Fruit fly (Drosophila melanogaster): Measurements from ENCODE around the gene CG43999.

CG43999 gene

DNA sequence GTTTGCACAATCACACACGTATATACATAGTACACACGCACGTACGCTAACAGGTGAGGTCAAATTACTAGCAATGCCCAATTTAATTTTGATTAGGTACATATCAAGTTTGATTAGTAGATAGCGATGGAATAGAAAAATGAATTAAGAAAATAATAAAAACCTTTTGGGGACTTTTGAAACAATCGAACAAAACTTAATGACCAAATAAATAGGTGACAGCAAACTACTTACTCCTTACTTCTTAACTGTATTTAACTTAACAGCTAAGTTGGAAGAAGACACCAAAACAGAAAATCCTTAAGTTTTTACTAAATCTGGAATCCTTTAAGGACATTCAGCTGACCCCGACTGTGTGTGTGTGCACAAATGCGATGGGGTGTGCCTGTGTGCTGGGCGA, 26.8 kb downstream of the CG43999 start (continued):
- TF ChIP-seq eg (GFP tag; IDR thresholded peaks at IDR 0.05) (no peak), svp (GFP tag) (no peak), Sox14 (GFP tag; optimal IDR thresholded peaks at IDR 0.05) (no peak), fkh (GFP tag; optimal IDR thresholded peaks at IDR 0.05) (no peak), Eip75B (GFP tag; optimal IDR thresholded peaks at IDR 0.05) (no peak), CG6808 (GFP tag; optimal IDR thresholded peaks at IDR 0.05) (no peak), spab (GFP tag; optimal IDR thresholded peaks at IDR 0.05) (peak; percentile 7), CG10631 (GFP tag; optimal IDR thresholded peaks at IDR 0.05) (peak; percentile 12), Hr39 (GFP tag; optimal IDR thresholded peaks at IDR 0.05) (no peak), Blimp-1 (GFP tag; optimal IDR thresholded peaks at IDR 0.05) (no peak), CG15336 (GFP tag; IDR thresholded peaks at IDR 0.05) (peak; percentile 22; the same call in 1 of the 2 replicates), Eip93F (GFP tag; optimal IDR thresholded peaks at IDR 0.05) (no peak), CG6276 (GFP tag; optimal IDR thresholded peaks at IDR 0.05) (no peak), vri (GFP tag; optimal IDR thresholded peaks at IDR 0.05) (no peak), cyc (GFP tag; optimal IDR thresholded peaks at IDR 0.05) (no peak), Sox102F (GFP tag; optimal IDR thresholded peaks at IDR 0.05) (no peak), CG10669 (GFP tag; optimal IDR thresholded peaks at IDR 0.05) (no peak), CG6792 (GFP tag; optimal IDR thresholded peaks at IDR 0.05) (peak; percentile 3), CG11294 (GFP tag; IDR thresholded peaks at IDR 0.05) (no peak), achi (GFP tag; optimal IDR thresholded peaks at IDR 0.05) (peak; percentile 20), acj6 (GFP tag; optimal IDR thresholded peaks at IDR 0.05) (no peak), net (GFP tag; optimal IDR thresholded peaks at IDR 0.05) (no peak), CG11902 (GFP tag; optimal IDR thresholded peaks at IDR 0.05) (no peak), fd59A (GFP tag; optimal IDR thresholded peaks at IDR 0.05) (peak; percentile 29)

DNA sequence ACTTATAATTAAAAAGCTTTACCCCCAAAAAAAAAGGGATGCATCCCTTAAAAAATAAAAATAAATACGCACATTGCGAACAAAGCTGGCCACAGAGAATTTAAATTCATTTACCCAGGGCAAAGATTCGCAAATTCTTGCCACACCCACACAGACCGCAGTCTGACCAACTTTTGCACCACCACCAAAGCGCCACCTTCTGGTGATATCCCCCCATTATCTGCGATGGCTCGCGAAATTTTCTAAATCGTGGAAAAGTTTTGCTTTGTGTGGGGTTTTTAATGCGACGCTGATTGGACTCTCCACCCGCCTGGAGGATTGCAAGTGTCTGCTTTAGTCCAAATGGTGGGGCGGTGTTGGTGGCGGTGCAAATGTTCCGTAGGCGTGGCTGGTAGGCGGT, 28.7 kb downstream of the CG43999 start:
- no peak for TF ChIP-seq ss (GFP tag; optimal IDR thresholded peaks at IDR 0.05)
- TF ChIP-seq CG4318 (GFP tag; optimal IDR thresholded peaks at IDR 0.05): no peak
- no peak for TF ChIP-seq Met (GFP tag; optimal IDR thresholded peaks at IDR 0.05)
- no peak for TF ChIP-seq Gug (GFP tag; IDR thresholded peaks at IDR 0.05)
- TF ChIP-seq Ets21C (GFP tag; optimal IDR thresholded peaks at IDR 0.05): no peak
- no peak for TF ChIP-seq dac (GFP tag; optimal IDR thresholded peaks at IDR 0.05)
- no peak for TF ChIP-seq fkh (GFP tag; optimal IDR thresholded peaks at IDR 0.05)
- no peak for TF ChIP-seq CG6276 (GFP tag; optimal IDR thresholded peaks at IDR 0.05)
- no peak for TF ChIP-seq svp (GFP tag)
- TF ChIP-seq OdsH (GFP tag; optimal IDR thresholded peaks at IDR 0.05): no peak
- no peak for TF ChIP-seq CG31627 (GFP tag; optimal IDR thresholded peaks at IDR 0.05)
- no peak for TF ChIP-seq CG8319 (GFP tag; optimal IDR thresholded peaks at IDR 0.05)
- TF ChIP-seq Smox (GFP tag; optimal IDR thresholded peaks at IDR 0.05): no peak
- TF ChIP-seq Hr4 (GFP tag; optimal IDR thresholded peaks at IDR 0.05): no peak

DNA sequence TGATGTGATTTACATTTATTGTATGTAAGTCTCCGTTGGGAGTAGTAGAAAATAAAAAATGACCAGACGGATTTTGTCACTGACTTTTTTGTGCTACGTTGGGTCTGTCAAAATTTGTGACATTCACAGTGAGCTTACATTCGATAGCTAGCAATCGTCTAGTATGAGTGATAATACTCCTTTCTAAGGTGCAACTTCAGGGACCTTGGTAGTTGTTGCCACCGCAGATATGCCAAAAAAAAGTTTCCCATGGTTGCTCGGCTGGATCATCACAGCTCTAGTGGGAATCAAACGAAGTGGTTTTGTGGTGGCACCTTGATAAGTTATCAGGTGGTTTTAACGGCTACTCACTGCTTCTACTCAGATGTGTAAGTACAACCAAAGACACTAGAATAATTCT, 35.3 kb downstream of the CG43999 start, which contains the start of gene tbrd-1:
Gene tbrd-1, minus strand, starts transcription at position 101 of the 400 bp plus-strand sequence.
- TF ChIP-seq Smox (GFP tag; optimal IDR thresholded peaks at IDR 0.05) (no peak), achi (GFP tag; optimal IDR thresholded peaks at IDR 0.05) (no peak), CG8119 (GFP tag; IDR thresholded peaks at IDR 0.05) (no peak), CG3919 (GFP tag; optimal IDR thresholded peaks at IDR 0.05) (no peak), pdm3 (GFP tag; optimal IDR thresholded peaks at IDR 0.05) (no peak), esn (GFP tag; optimal IDR thresholded peaks at IDR 0.05) (no peak), Blimp-1 (GFP tag; optimal IDR thresholded peaks at IDR 0.05) (no peak), net (GFP tag; optimal IDR thresholded peaks at IDR 0.05) (no peak), fd59A (GFP tag; optimal IDR thresholded peaks at IDR 0.05) (no peak), vri (GFP tag; optimal IDR thresholded peaks at IDR 0.05) (no peak), Met (GFP tag; optimal IDR thresholded peaks at IDR 0.05) (no peak), CG1621 (tag; optimal IDR thresholded peaks at IDR 0.05) (no peak), svp (GFP tag) (no peak), CG9139 (GFP tag; optimal IDR thresholded peaks at IDR 0.05) (no peak), CG8632 (GFP tag; optimal IDR thresholded peaks at IDR 0.05) (no peak)
